Fruit fly (Drosophila melanogaster): ENCODE data around the gene Ptip.
A peak's percentile ranks its signal among the peaks of the same experiment; 100 is the strongest.

Gene Ptip

DNA sequence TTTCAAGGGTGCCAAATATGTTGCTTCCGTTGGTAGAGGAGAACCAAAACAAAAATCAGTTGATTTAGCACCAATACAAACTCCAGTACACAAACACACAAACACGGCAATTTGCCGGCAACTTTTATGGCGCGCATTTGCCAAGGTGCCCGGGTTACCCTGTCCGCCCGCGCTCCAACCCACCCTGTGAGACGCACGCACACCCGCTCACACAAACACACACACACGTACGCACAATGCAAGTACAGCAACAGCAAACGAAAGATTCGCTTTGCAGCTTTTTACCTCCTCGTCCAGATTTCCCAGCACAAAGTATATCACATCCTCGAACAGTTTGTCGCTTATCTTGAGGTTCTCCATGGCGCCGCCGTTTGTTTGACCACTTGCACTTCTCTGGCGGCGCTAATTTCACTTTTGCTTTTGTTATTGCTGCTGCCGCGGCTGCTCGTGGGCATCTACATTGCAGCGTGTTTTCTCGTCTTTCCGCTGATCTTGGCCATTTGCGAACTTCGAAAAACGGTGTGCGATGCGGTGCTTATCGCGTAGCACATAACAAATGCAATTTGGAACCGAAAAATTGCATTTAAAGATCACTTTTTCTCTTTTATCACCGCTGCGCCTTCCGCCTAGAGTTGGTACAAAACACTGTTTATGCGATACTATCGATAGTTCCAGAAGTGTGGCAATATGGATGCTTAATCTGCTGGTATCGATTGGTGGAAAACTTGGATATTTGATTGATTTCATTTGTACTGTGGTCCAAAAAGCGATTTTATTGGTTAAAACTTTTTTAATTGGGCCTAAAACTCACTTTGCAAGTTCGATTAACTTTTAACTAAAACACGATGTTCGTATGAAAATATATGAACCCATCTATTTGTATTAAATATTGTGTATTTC, at the start of gene Ptip:
Gene Ptip (minus strand): TSS at position 637 of the 900 bp plus-strand sequence.
- no peak for TF ChIP-seq pad (GFP tag; optimal IDR thresholded peaks at IDR 0.05)
- no peak for TF ChIP-seq CG5204 (GFP tag; optimal IDR thresholded peaks at IDR 0.05)
- TF ChIP-seq Mnt (GFP tag; optimal IDR thresholded peaks at IDR 0.05), result peak; percentile 72
- peak; percentile 27 for TF ChIP-seq tj (GFP tag; optimal IDR thresholded peaks at IDR 0.05)
- peak; percentile 32 for TF ChIP-seq CG7101 (tag; optimal IDR thresholded peaks at IDR 0.05)
- TF ChIP-seq CG12768 (GFP tag; optimal IDR thresholded peaks at IDR 0.05), result peak; percentile 20
- TF ChIP-seq Hr96 (GFP tag; optimal IDR thresholded peaks at IDR 0.05), result no peak
- no peak for TF ChIP-seq toe (GFP tag; optimal IDR thresholded peaks at IDR 0.05)
- TF ChIP-seq cnc (optimal IDR thresholded peaks at IDR 0.05), result no peak
- TF ChIP-seq CG1620 (GFP tag; optimal IDR thresholded peaks at IDR 0.05), result peak; percentile 12
- TF ChIP-seq cic (GFP tag; optimal IDR thresholded peaks at IDR 0.05), result peak; percentile 30
- TF ChIP-seq Crg-1 (GFP tag; optimal IDR thresholded peaks at IDR 0.05), result peak; percentile 37
- TF ChIP-seq CG11617 (GFP tag; optimal IDR thresholded peaks at IDR 0.05), result no peak
- TF ChIP-seq kay (GFP tag; ENCODE audit: borderline replicate concordance), result no peak
- TF ChIP-seq bab1 (GFP tag; optimal IDR thresholded peaks at IDR 0.05), result peak; percentile 52
- no peak for TF ChIP-seq ovo (GFP tag; optimal IDR thresholded peaks at IDR 0.05)
- TF ChIP-seq CG14711 (tag; optimal IDR thresholded peaks at IDR 0.05), result peak; percentile 48
- TF ChIP-seq CG7045 (GFP tag; optimal IDR thresholded peaks at IDR 0.05), result no peak
- no peak for TF ChIP-seq CG33017 (tag; optimal IDR thresholded peaks at IDR 0.05)
- TF ChIP-seq Clk (GFP tag; optimal IDR thresholded peaks at IDR 0.05), result no peak

DNA sequence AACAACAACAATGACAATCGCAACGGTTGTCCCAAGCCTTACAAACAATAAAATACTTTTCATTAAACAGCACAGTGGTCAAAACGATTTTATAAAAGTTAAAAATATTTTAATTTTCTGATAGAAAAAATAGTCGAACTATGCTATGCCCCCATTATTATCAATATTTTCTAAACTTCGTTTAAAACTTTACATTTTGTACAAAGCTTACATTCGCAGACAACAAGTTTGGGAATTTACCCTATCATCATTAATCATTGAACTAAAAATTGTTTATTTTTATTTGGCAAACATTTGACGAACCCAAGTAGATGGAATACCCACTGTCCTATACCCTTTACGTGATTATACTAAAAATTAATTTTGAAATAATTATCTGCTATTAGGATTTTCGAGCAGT, 49.3 kb upstream of the Ptip start:
- TF ChIP-seq cnc (optimal IDR thresholded peaks at IDR 0.05) (no peak), Mnt (GFP tag; optimal IDR thresholded peaks at IDR 0.05) (no peak), Hr96 (GFP tag; optimal IDR thresholded peaks at IDR 0.05) (no peak), CG7045 (GFP tag; optimal IDR thresholded peaks at IDR 0.05) (no peak), tj (GFP tag; optimal IDR thresholded peaks at IDR 0.05) (no peak), CG1620 (GFP tag; optimal IDR thresholded peaks at IDR 0.05) (no peak), CG33017 (tag; optimal IDR thresholded peaks at IDR 0.05) (no peak), Clk (GFP tag; optimal IDR thresholded peaks at IDR 0.05) (no peak), pad (GFP tag; optimal IDR thresholded peaks at IDR 0.05) (no peak), CG12768 (GFP tag; optimal IDR thresholded peaks at IDR 0.05) (no peak), Crg-1 (GFP tag; optimal IDR thresholded peaks at IDR 0.05) (no peak), CG5204 (GFP tag; optimal IDR thresholded peaks at IDR 0.05) (no peak), toe (GFP tag; optimal IDR thresholded peaks at IDR 0.05) (no peak), CG11617 (GFP tag; optimal IDR thresholded peaks at IDR 0.05) (no peak), ovo (GFP tag; optimal IDR thresholded peaks at IDR 0.05) (no peak), CG14711 (tag; optimal IDR thresholded peaks at IDR 0.05) (no peak), bab1 (GFP tag; optimal IDR thresholded peaks at IDR 0.05) (no peak), CG7101 (tag; optimal IDR thresholded peaks at IDR 0.05) (no peak), cic (GFP tag; optimal IDR thresholded peaks at IDR 0.05) (no peak)

DNA sequence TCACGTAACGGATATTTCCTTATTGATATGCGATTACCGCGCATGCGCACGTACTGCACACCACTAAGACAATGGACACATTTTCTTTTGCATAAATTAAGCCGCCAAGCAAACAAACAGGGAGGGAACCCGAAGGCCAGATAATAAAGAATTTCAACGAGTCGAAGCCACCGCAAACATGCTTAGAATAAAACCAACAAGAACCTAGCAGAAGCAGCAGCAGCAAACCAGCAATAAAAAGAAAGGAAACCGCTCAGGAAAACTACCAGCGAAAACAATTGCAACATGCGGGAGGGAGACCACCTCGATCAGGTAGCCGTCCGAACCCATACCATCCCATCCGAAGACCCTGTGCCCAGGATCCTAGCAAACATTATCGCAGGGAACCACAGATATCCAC, 47.6 kb upstream of the Ptip start:
- TF ChIP-seq toe (GFP tag; optimal IDR thresholded peaks at IDR 0.05) (no peak), CG14711 (tag; optimal IDR thresholded peaks at IDR 0.05) (no peak), cic (GFP tag; optimal IDR thresholded peaks at IDR 0.05) (no peak), CG33017 (tag; optimal IDR thresholded peaks at IDR 0.05) (no peak), CG7045 (GFP tag; optimal IDR thresholded peaks at IDR 0.05) (no peak), CG12768 (GFP tag; optimal IDR thresholded peaks at IDR 0.05) (no peak), ovo (GFP tag; optimal IDR thresholded peaks at IDR 0.05) (no peak), Clk (GFP tag; optimal IDR thresholded peaks at IDR 0.05) (no peak), CG7101 (tag; optimal IDR thresholded peaks at IDR 0.05) (no peak), Crg-1 (GFP tag; optimal IDR thresholded peaks at IDR 0.05) (no peak), Hr96 (GFP tag; optimal IDR thresholded peaks at IDR 0.05) (no peak), CG5204 (GFP tag; optimal IDR thresholded peaks at IDR 0.05) (no peak), tj (GFP tag; optimal IDR thresholded peaks at IDR 0.05) (no peak), bab1 (GFP tag; optimal IDR thresholded peaks at IDR 0.05) (no peak), CG11617 (GFP tag; optimal IDR thresholded peaks at IDR 0.05) (no peak), pad (GFP tag; optimal IDR thresholded peaks at IDR 0.05) (no peak), Mnt (GFP tag; optimal IDR thresholded peaks at IDR 0.05) (no peak), cnc (optimal IDR thresholded peaks at IDR 0.05) (no peak), CG1620 (GFP tag; optimal IDR thresholded peaks at IDR 0.05) (no peak)

DNA sequence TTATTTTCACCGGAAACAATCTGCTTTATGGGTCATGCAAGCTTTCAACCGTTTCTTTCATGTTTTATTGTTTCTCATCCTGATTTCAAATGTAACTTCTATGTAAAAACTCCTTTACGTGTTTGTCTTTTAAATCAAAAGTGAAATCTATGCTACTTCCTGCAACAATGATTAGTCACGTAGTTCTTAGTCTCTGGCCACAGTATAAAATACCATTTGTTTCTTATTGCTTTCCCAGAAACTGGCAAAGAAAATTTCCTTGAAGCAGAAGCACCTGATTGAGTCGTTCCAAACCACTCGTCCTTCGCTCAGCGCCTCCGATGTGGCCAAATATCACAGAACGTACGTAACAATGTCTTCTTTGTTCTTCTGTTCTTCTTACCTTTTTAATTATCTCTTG, 46.6 kb upstream of the Ptip start, which contains the start of gene btl:
Gene btl (plus strand): TSS at position 301 of the 400 bp plus-strand sequence.
- TF ChIP-seq CG12768 (GFP tag; optimal IDR thresholded peaks at IDR 0.05) (no peak), Hr96 (GFP tag; optimal IDR thresholded peaks at IDR 0.05) (no peak), CG33017 (tag; optimal IDR thresholded peaks at IDR 0.05) (no peak), CG7101 (tag; optimal IDR thresholded peaks at IDR 0.05) (no peak), tj (GFP tag; optimal IDR thresholded peaks at IDR 0.05) (no peak), CG7045 (GFP tag; optimal IDR thresholded peaks at IDR 0.05) (no peak), Clk (GFP tag; optimal IDR thresholded peaks at IDR 0.05) (no peak), bab1 (GFP tag; optimal IDR thresholded peaks at IDR 0.05) (no peak)

DNA sequence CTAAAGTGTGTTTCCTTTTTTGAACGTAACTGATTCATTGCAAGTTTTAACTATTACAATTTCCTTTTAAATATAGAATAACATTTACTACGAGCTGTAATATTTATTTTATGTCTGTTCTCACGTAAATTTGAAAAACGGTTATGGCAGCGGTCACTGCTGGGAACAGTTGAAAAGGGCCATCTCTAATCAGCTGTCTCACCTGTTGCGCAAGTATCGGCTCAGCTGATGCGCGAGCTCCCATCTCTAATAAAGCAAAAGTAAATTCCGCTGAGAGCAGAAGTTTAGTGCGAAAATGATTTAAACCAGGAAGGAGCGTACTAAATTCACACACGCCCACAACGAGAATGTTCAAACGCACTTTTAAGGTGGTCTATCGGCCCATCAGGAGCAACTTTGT, 42.7 kb upstream of the Ptip start, which contains the start of gene Pex1:
Gene Pex1 (plus strand): TSS at position 272 of the 400 bp plus-strand sequence.
- TF ChIP-seq tj (GFP tag; optimal IDR thresholded peaks at IDR 0.05), result peak; percentile 60
- peak; percentile 63 for TF ChIP-seq bab1 (GFP tag; optimal IDR thresholded peaks at IDR 0.05)
- no peak for TF ChIP-seq Crg-1 (GFP tag; optimal IDR thresholded peaks at IDR 0.05)
- no peak for TF ChIP-seq CG5204 (GFP tag; optimal IDR thresholded peaks at IDR 0.05)

DNA sequence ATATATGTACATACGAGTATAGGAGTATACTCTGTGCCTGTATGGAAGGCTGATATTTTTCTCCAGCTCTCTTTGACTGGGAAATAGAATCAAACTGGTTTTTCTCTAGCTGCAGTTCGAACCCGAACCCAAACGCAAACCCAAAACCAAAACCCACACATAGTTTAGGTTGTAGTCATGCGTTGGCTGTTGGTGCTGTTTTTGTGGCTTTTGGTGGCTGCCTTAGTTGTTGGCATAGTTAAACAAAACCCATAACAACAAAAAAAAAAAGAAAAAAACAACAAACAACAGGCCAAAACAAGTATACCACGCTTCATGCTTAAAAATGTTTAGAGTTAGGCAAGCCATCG, 35.1 kb upstream of the Ptip start:
- no peak for TF ChIP-seq Crg-1 (GFP tag; optimal IDR thresholded peaks at IDR 0.05)
- no peak for TF ChIP-seq bab1 (GFP tag; optimal IDR thresholded peaks at IDR 0.05)
- TF ChIP-seq CG33017 (tag; optimal IDR thresholded peaks at IDR 0.05), result no peak
- no peak for TF ChIP-seq CG7045 (GFP tag; optimal IDR thresholded peaks at IDR 0.05)
- TF ChIP-seq CG14711 (tag; optimal IDR thresholded peaks at IDR 0.05), result no peak
- TF ChIP-seq kay (GFP tag; ENCODE audit: borderline replicate concordance), result no peak
- no peak for TF ChIP-seq Clk (GFP tag; optimal IDR thresholded peaks at IDR 0.05)
- no peak for TF ChIP-seq cnc (optimal IDR thresholded peaks at IDR 0.05)
- TF ChIP-seq CG7101 (tag; optimal IDR thresholded peaks at IDR 0.05), result no peak
- no peak for TF ChIP-seq cic (GFP tag; optimal IDR thresholded peaks at IDR 0.05)
- TF ChIP-seq CG12768 (GFP tag; optimal IDR thresholded peaks at IDR 0.05), result no peak
- TF ChIP-seq CG11617 (GFP tag; optimal IDR thresholded peaks at IDR 0.05), result no peak
